Worm (Caenorhabditis elegans): ENCODE results near the gene rei-1.

rei-1 gene

ce11 chrIII:4103171-4103570 lies 5.2 kb upstream of the rei-1 start:
- TF ChIP-seq dao-5 (tag; optimal IDR thresholded peaks at IDR 0.05) = no peak
- no peak for TF ChIP-seq him-1 (tag; optimal IDR thresholded peaks at IDR 0.05)

- TF ChIP-seq him-1 (tag; optimal IDR thresholded peaks at IDR 0.05) (no peak), W03F9.2 (tag; optimal IDR thresholded peaks at IDR 0.05) (no peak), dao-5 (tag; optimal IDR thresholded peaks at IDR 0.05) (no peak)
Measured at ce11 chrIII:4102039-4102438, 4.0 kb upstream of the rei-1 start.

ce11 chrIII:4101016-4101415 lies 3.0 kb upstream of the rei-1 start:
- no peak for TF ChIP-seq dao-5 (tag; optimal IDR thresholded peaks at IDR 0.05)
- no peak for TF ChIP-seq W03F9.2 (tag; optimal IDR thresholded peaks at IDR 0.05)
- no peak for TF ChIP-seq him-1 (tag; optimal IDR thresholded peaks at IDR 0.05)

ce11 chrIII:4099884-4100596 lies 2.0 kb upstream of the rei-1 start:
- TF ChIP-seq dao-5 (tag; optimal IDR thresholded peaks at IDR 0.05) (no peak), him-1 (tag; optimal IDR thresholded peaks at IDR 0.05) (no peak), W03F9.2 (tag; optimal IDR thresholded peaks at IDR 0.05) (no peak)

ce11 chrIII:4098751-4099150 lies 761 bp upstream of the rei-1 start:
- TF ChIP-seq dao-5 (tag; optimal IDR thresholded peaks at IDR 0.05) (no peak), him-1 (tag; optimal IDR thresholded peaks at IDR 0.05) (no peak), W03F9.2 (tag; optimal IDR thresholded peaks at IDR 0.05) (no peak)

ce11 chrIII:4096370-4096842 lies 1.6 kb downstream of the rei-1 start:
- TF ChIP-seq W03F9.2 (tag; optimal IDR thresholded peaks at IDR 0.05) = no peak
- TF ChIP-seq dao-5 (tag; optimal IDR thresholded peaks at IDR 0.05) = no peak
- TF ChIP-seq him-1 (tag; optimal IDR thresholded peaks at IDR 0.05) = no peak

ce11 chrIII:4095441-4096095 lies 2.4 kb downstream of the rei-1 start, which contains the start of gene C03C10.7:
Gene C03C10.7, plus strand, starts transcription at chrIII:4096045.
- TF ChIP-seq dao-5 (tag; optimal IDR thresholded peaks at IDR 0.05) = no peak
- TF ChIP-seq him-1 (tag; optimal IDR thresholded peaks at IDR 0.05) = no peak
- TF ChIP-seq W03F9.2 (tag; optimal IDR thresholded peaks at IDR 0.05) = no peak

- TF ChIP-seq him-1 (tag; optimal IDR thresholded peaks at IDR 0.05) (no peak), W03F9.2 (tag; optimal IDR thresholded peaks at IDR 0.05) (no peak), dao-5 (tag; optimal IDR thresholded peaks at IDR 0.05) (no peak)
Measured at ce11 chrIII:4094681-4095080, 3.3 kb downstream of the rei-1 start, which contains the start of gene rnr-2. Gene rnr-2, minus strand, starts transcription at chrIII:4094921.

ce11 chrIII:4092962-4093361 lies 5.0 kb downstream of the rei-1 start:
- TF ChIP-seq him-1 (tag; optimal IDR thresholded peaks at IDR 0.05) (no peak), W03F9.2 (tag; optimal IDR thresholded peaks at IDR 0.05) (no peak), dao-5 (tag; optimal IDR thresholded peaks at IDR 0.05) (no peak)

ce11 chrIII:4092020-4092419 lies 6.0 kb downstream of the rei-1 start, which contains the start of gene C03C10.5:
Gene C03C10.5, minus strand, starts transcription at chrIII:4092120.
- TF ChIP-seq dao-5 (tag; optimal IDR thresholded peaks at IDR 0.05) (no peak), him-1 (tag; optimal IDR thresholded peaks at IDR 0.05) (no peak), W03F9.2 (tag; optimal IDR thresholded peaks at IDR 0.05) (no peak)

- TF ChIP-seq him-1 (tag; optimal IDR thresholded peaks at IDR 0.05) (no peak), W03F9.2 (tag; optimal IDR thresholded peaks at IDR 0.05) (no peak), dao-5 (tag; optimal IDR thresholded peaks at IDR 0.05) (no peak)
Measured at ce11 chrIII:4090773-4091172, 7.2 kb downstream of the rei-1 start, which contains the start of gene C03C10.2. Gene C03C10.2, plus strand, starts transcription at chrIII:4091073.

ce11 chrIII:4088338-4088918 lies 9.6 kb downstream of the rei-1 start:
- TF ChIP-seq dao-5 (tag; optimal IDR thresholded peaks at IDR 0.05) = no peak
- TF ChIP-seq him-1 (tag; optimal IDR thresholded peaks at IDR 0.05) = no peak
- TF ChIP-seq W03F9.2 (tag; optimal IDR thresholded peaks at IDR 0.05) = no peak

- no peak for TF ChIP-seq him-1 (tag; optimal IDR thresholded peaks at IDR 0.05)
- no peak for TF ChIP-seq dao-5 (tag; optimal IDR thresholded peaks at IDR 0.05)
- peak; percentile 0 for TF ChIP-seq W03F9.2 (tag; optimal IDR thresholded peaks at IDR 0.05)
Measured at ce11 chrIII:4087565-4087964, 10.4 kb downstream of the rei-1 start.

ce11 chrIII:4087064-4087463 lies 10.9 kb downstream of the rei-1 start:
- TF ChIP-seq him-1 (tag; optimal IDR thresholded peaks at IDR 0.05) (no peak), dao-5 (tag; optimal IDR thresholded peaks at IDR 0.05) (no peak), W03F9.2 (tag; optimal IDR thresholded peaks at IDR 0.05) (no peak)
